Fruit fly (Drosophila melanogaster): Measurements from ENCODE around the gene CG11594.

DNA sequence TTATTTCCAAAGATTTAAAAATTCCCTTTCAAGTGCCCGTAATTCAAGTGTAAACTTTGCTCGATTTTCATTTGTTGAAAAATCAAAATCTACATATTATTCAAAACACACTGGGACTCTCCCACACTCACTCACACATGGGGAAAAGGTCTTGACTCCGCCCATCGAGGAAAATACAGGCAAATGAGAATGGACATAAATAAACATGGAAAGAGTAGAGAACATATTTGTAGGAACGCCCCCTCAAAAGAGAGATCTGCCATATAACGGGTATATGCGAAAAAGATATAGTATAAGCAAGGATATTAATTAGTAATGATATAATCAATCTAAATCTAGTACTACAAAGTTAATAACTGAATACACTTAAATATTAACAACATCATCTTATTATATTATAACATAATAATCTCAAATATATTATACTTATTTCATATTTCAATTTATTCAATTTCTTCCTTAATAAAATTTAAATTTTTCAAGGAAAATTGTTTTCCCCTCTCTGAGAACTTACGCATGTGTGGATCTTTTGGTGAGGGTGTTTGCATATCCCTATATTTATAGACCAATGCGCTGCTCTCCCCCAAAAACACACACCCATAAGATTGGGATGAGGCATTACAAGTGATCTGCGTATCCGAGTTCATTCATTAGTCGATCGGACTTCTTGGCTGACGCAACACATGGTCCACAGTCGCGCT is 7.4 kb downstream of the CG11594 start, which contains the start of gene FoxL1:
- peak; percentile 23 for TF ChIP-seq CG13424 (tag; optimal IDR thresholded peaks at IDR 0.05)
- no peak for TF ChIP-seq unc-4 (GFP tag; IDR thresholded peaks at IDR 0.05; ENCODE audit: partially characterized antibody)
- no peak for TF ChIP-seq CG11456 (GFP tag; IDR thresholded peaks at IDR 0.05)
- TF ChIP-seq Lim3 (GFP tag; IDR thresholded peaks at IDR 0.05) = no peak
- no peak for TF ChIP-seq CG2875 (GFP tag; optimal IDR thresholded peaks at IDR 0.05)
- no peak for TF ChIP-seq CG9215 (GFP tag; IDR thresholded peaks at IDR 0.05)
- no peak for TF ChIP-seq NfI (GFP tag; optimal IDR thresholded peaks at IDR 0.05)
- TF ChIP-seq gcm (GFP tag; optimal IDR thresholded peaks at IDR 0.05) = no peak
- TF ChIP-seq al (GFP tag; IDR thresholded peaks at IDR 0.05) = no peak
- TF ChIP-seq CG4730 (GFP tag; IDR thresholded peaks at IDR 0.05) = no peak
- no peak for TF ChIP-seq sob (GFP tag; IDR thresholded peaks at IDR 0.05)
- TF ChIP-seq Adf1 (GFP tag; IDR thresholded peaks at IDR 0.05) = no peak
- no peak for TF ChIP-seq NC2β (GFP tag; optimal IDR thresholded peaks at IDR 0.05)

All from whole organism, embryonic.